Worm (Caenorhabditis elegans): ENCODE measurements around the gene C31H1.1.

C31H1.1 gene

ce11 chrIV:5817459-5817858 lies 20.2 kb downstream of the C31H1.1 start:
- TF ChIP-seq skn-1 (tag; optimal IDR thresholded peaks at IDR 0.05) = no peak
- TF ChIP-seq lin-13 (GFP tag; optimal IDR thresholded peaks at IDR 0.05) = peak; percentile 3
- peak; percentile 54 for TF ChIP-seq nhr-129 (tag; optimal IDR thresholded peaks at IDR 0.05)
- TF ChIP-seq nhr-11 (tag; optimal IDR thresholded peaks at IDR 0.05) = no peak
- no peak for TF ChIP-seq ama-1 (optimal IDR thresholded peaks at IDR 0.05)
- TF ChIP-seq dmd-4 (tag; optimal IDR thresholded peaks at IDR 0.05) = no peak
- no peak for TF ChIP-seq ZK546.5 (tag; optimal IDR thresholded peaks at IDR 0.05)
- no peak for TF ChIP-seq ztf-11 (tag; optimal IDR thresholded peaks at IDR 0.05)
- TF ChIP-seq blmp-1 (tag; optimal IDR thresholded peaks at IDR 0.05; ENCODE audit: insufficient read depth) = peak; percentile 20
- peak; percentile 74 for TF ChIP-seq sma-3 (GFP tag; optimal IDR thresholded peaks at IDR 0.05)
- no peak for TF ChIP-seq ztf-1 (GFP tag; conservative IDR thresholded peaks at IDR 0.05)
- no peak for TF ChIP-seq mdl-1 (tag; optimal IDR thresholded peaks at IDR 0.05)
- TF ChIP-seq nhr-77 (tag; optimal IDR thresholded peaks at IDR 0.05) = no peak
- TF ChIP-seq snpc-4 (tag; optimal IDR thresholded peaks at IDR 0.05) = no peak
- TF ChIP-seq C34F6.9 (tag; optimal IDR thresholded peaks at IDR 0.05) = peak; percentile 42
- no peak for TF ChIP-seq unc-39 (tag; optimal IDR thresholded peaks at IDR 0.05)
- no peak for TF ChIP-seq unc-62 (GFP tag; optimal IDR thresholded peaks at IDR 0.05)
- no peak for TF ChIP-seq elt-3 (tag; optimal IDR thresholded peaks at IDR 0.05)
- TF ChIP-seq nhr-23 (tag; optimal IDR thresholded peaks at IDR 0.05) = no peak
- peak; percentile 92 for TF ChIP-seq fos-1 (tag; optimal IDR thresholded peaks at IDR 0.05)
- no peak for TF ChIP-seq Y55F3AM.14 (GFP tag; optimal IDR thresholded peaks at IDR 0.05)
- no peak for TF ChIP-seq R02D3.7 (tag; optimal IDR thresholded peaks at IDR 0.05)
- no peak for TF ChIP-seq zag-1 (tag; optimal IDR thresholded peaks at IDR 0.05)
- no peak for TF ChIP-seq peb-1 (tag; optimal IDR thresholded peaks at IDR 0.05)
- peak; percentile 91 for TF ChIP-seq F13H6.1 (tag; optimal IDR thresholded peaks at IDR 0.05)
- TF ChIP-seq nhr-237 (tag; optimal IDR thresholded peaks at IDR 0.05) = no peak
- TF ChIP-seq nhr-21 (tag; optimal IDR thresholded peaks at IDR 0.05) = peak; percentile 69
- peak; percentile 65 for TF ChIP-seq gmeb-1 (tag; optimal IDR thresholded peaks at IDR 0.05)
- peak; percentile 85 for TF ChIP-seq sma-9 (GFP tag; optimal IDR thresholded peaks at IDR 0.05)
- peak; percentile 24 for TF ChIP-seq sma-9 (tag; optimal IDR thresholded peaks at IDR 0.05)
- TF ChIP-seq mbf-1 (tag; optimal IDR thresholded peaks at IDR 0.05) = no peak
- peak; percentile 51 for TF ChIP-seq egl-27 (tag; optimal IDR thresholded peaks at IDR 0.05)
- no peak for TF ChIP-seq ceh-16 (tag; optimal IDR thresholded peaks at IDR 0.05)
- TF ChIP-seq mab-5 (tag; optimal IDR thresholded peaks at IDR 0.05) = no peak
- TF ChIP-seq lsy-2 (tag; optimal IDR thresholded peaks at IDR 0.05) = peak in 1 of 2 experiments; percentile 65
- no peak for TF ChIP-seq ceh-82 (tag; optimal IDR thresholded peaks at IDR 0.05)
- TF ChIP-seq nhr-10 (tag; optimal IDR thresholded peaks at IDR 0.05) = no peak
- TF ChIP-seq sem-4 (tag; optimal IDR thresholded peaks at IDR 0.05) = peak; percentile 72
- no peak for TF ChIP-seq lin-39 (tag; optimal IDR thresholded peaks at IDR 0.05)
- no peak for TF ChIP-seq nhr-12 (tag; optimal IDR thresholded peaks at IDR 0.05)
- TF ChIP-seq nhr-25 (tag; optimal IDR thresholded peaks at IDR 0.05) = peak; percentile 58
- no peak for TF ChIP-seq ztf-4 (tag; optimal IDR thresholded peaks at IDR 0.05)
- TF ChIP-seq elt-1 (tag; optimal IDR thresholded peaks at IDR 0.05) = no peak
- TF ChIP-seq unc-55 (GFP tag; optimal IDR thresholded peaks at IDR 0.05) = peak; percentile 9
- no peak for TF ChIP-seq aly-2 (tag; optimal IDR thresholded peaks at IDR 0.05)
- no peak for TF ChIP-seq lin-11 (tag; optimal IDR thresholded peaks at IDR 0.05)
- TF ChIP-seq alr-1 (tag; optimal IDR thresholded peaks at IDR 0.05) = no peak
- TF ChIP-seq crh-2 (tag; optimal IDR thresholded peaks at IDR 0.05) = peak; percentile 57
- TF ChIP-seq nhr-6 (tag; optimal IDR thresholded peaks at IDR 0.05) = peak; percentile 40
